Fruit fly (Drosophila melanogaster) Kc167 (cell line): Measurements from ENCODE around the gene CG6574.

Experiments used
- h ChIP-seq: fragments of >200 bp; optimal IDR thresholded peaks from 3 replicates; lab custom pipeline; 2018; ENCODE audit warnings: missing external identifiers
- psq ChIP-seq: fragments of >200 bp; optimal IDR thresholded peaks from 2 replicates; lab custom pipeline; 2017; ENCODE audit warnings: missing external identifiers

dm6 chr3R:10828688-10829087 is 34.1 kb downstream of the CG6574 start:
- TF ChIP-seq psq (lab: Kevin White, UChicago) (no peak), h (lab: Kevin White, UChicago) (no peak)
